Worm (Caenorhabditis elegans) whole organism, young adult: ENCODE measurements around the gene ugt-53.

Experiments
- B0019.2 ChIP-seq: fragments of 200-800 bp; sonication (Bioruptor generic); conservative IDR thresholded peaks from 2 replicates; pipeline ENCODE4 v1.3.6; 2022; ENCODE audit warnings: missing genetic modification reagents, missing genetic modification characterization, missing compliant biosample characterization
- B0035.1 ChIP-seq: sonication (generic microtip); optimal IDR thresholded peaks from 2 replicates; lab custom pipeline; 2016; ENCODE audit warnings: missing genetic modification characterization, mild to moderate bottlenecking, missing compliant biosample characterization, missing genotype, missing genetic modification reagents
- B0336.3 ChIP-seq: fragments of 200-800 bp; sonication (Bioruptor generic); IDR thresholded peaks from 2 replicates; pipeline ENCODE4 v1.3.6; 2022; ENCODE audit warnings: missing genetic modification characterization, missing compliant biosample characterization
- F10E7.11 ChIP-seq: sonication (generic microtip); optimal IDR thresholded peaks from 2 replicates; lab custom pipeline; 2017; ENCODE audit warnings: mild to moderate bottlenecking, missing genetic modification characterization, moderate library complexity, missing compliant biosample characterization
- F23B12.7 ChIP-seq: sonication (generic microtip); optimal IDR thresholded peaks from 2 replicates; lab custom pipeline; 2017; ENCODE audit warnings: missing genetic modification characterization, mild to moderate bottlenecking, missing compliant biosample characterization, antibody characterized with exemption, moderate library complexity; ENCODE audit not compliant: insufficient read depth
- F33H1.4 ChIP-seq: fragments of 200-800 bp; sonication (Bioruptor generic); IDR thresholded peaks from 2 replicates; pipeline ENCODE4 v1.3.6; 2022; ENCODE audit warnings: missing genetic modification reagents, missing genetic modification characterization, missing compliant biosample characterization
- K11D2.4 ChIP-seq: fragments of 200-800 bp; sonication (Bioruptor generic); IDR thresholded peaks from 2 replicates; pipeline ENCODE4 v1.3.6; 2022; ENCODE audit warnings: missing genetic modification reagents, missing genetic modification characterization, missing compliant biosample characterization
- K12H6.12 ChIP-seq: fragments of 200-800 bp; sonication (Bioruptor generic); optimal IDR thresholded peaks from 2 replicates; lab custom pipeline; 2018; ENCODE audit warnings: mild to moderate bottlenecking, missing genetic modification characterization, missing compliant biosample characterization
- Y53F4B.3 ChIP-seq: fragments of 200-800 bp; sonication (Bioruptor generic); IDR thresholded peaks from 2 replicates; pipeline ENCODE4 v1.3.6; 2022; ENCODE audit warnings: missing genetic modification reagents, missing genetic modification characterization, missing compliant biosample characterization
- Y79H2A.3 ChIP-seq: fragments of 200-800 bp; sonication (Bioruptor generic); conservative IDR thresholded peaks from 2 replicates; pipeline ENCODE4 v1.3.6; 2022; ENCODE audit warnings: missing genetic modification reagents, missing genetic modification characterization, missing compliant biosample characterization
- aptf-3 ChIP-seq: fragments of 200-800 bp; sonication (Bioruptor generic); IDR thresholded peaks from 2 replicates; pipeline ENCODE4 v1.3.6; 2022; ENCODE audit warnings: missing genetic modification characterization, missing compliant biosample characterization
- athp-1 ChIP-seq: sonication (generic microtip); optimal IDR thresholded peaks from 2 replicates; lab custom pipeline; 2017; ENCODE audit warnings: mild to moderate bottlenecking, missing genetic modification characterization, missing compliant biosample characterization
- attf-5 ChIP-seq: fragments of 200-800 bp; sonication (Bioruptor generic); optimal IDR thresholded peaks from 2 replicates; lab custom pipeline; 2018; ENCODE audit warnings: mild to moderate bottlenecking, missing genetic modification characterization, missing compliant biosample characterization
- bed-1 ChIP-seq: fragments of 200-800 bp; sonication (Bioruptor generic); IDR thresholded peaks from 2 replicates; pipeline ENCODE4 v1.3.6; 2022; ENCODE audit warnings: missing genetic modification reagents, missing genetic modification characterization, missing compliant biosample characterization
- ceh-27 ChIP-seq: fragments of 200-800 bp; sonication (Bioruptor generic); optimal IDR thresholded peaks from 2 replicates; lab custom pipeline; 2018; ENCODE audit warnings: mild to moderate bottlenecking, missing genetic modification characterization, moderate library complexity, missing compliant biosample characterization
- ceh-40 ChIP-seq: fragments of 200-800 bp; sonication (Bioruptor generic); IDR thresholded peaks from 2 replicates; pipeline ENCODE4 v1.3.6; 2022; ENCODE audit warnings: missing genetic modification characterization, missing compliant biosample characterization
- ceh-58 ChIP-seq: fragments of 200-800 bp; sonication (Bioruptor generic); IDR thresholded peaks from 2 replicates; pipeline ENCODE4 v1.3.6; 2022; ENCODE audit warnings: missing genetic modification characterization, missing compliant biosample characterization
- ceh-79 ChIP-seq: sonication (generic microtip); optimal IDR thresholded peaks from 2 replicates; lab custom pipeline; 2017; ENCODE audit warnings: mild to moderate bottlenecking, missing genetic modification characterization, missing compliant biosample characterization
- efl-1 ChIP-seq: fragments of 150-350 bp; optimal IDR thresholded peaks from 2 replicates; lab custom pipeline; 2014; ENCODE audit warnings: missing biosample characterization, missing genetic modification reagents, missing genetic modification characterization
- egrh-3 ChIP-seq: fragments of 200-800 bp; sonication (Bioruptor generic); IDR thresholded peaks from 2 replicates; pipeline ENCODE4 v1.3.6; 2022; ENCODE audit warnings: missing genetic modification reagents, missing genetic modification characterization, missing compliant biosample characterization
- ekl-4 ChIP-seq: fragments of 200-800 bp; sonication (Bioruptor generic); IDR thresholded peaks from 2 replicates; pipeline ENCODE4 v1.3.6; 2022; ENCODE audit warnings: missing genetic modification reagents, missing genetic modification characterization, missing compliant biosample characterization
- hrde-1 ChIP-seq: sonication (generic microtip); optimal IDR thresholded peaks from 2 replicates; lab custom pipeline; 2016; ENCODE audit warnings: missing genetic modification characterization, mild to moderate bottlenecking, missing compliant biosample characterization, moderate library complexity, missing genotype, missing genetic modification reagents, borderline replicate concordance
- lin-26 ChIP-seq: fragments of 200-800 bp; sonication (Bioruptor generic); IDR thresholded peaks from 2 replicates; pipeline ENCODE4 v1.3.6; 2022; ENCODE audit warnings: missing genetic modification reagents, missing genetic modification characterization, missing compliant biosample characterization
- lin-40 ChIP-seq: sonication (generic microtip); optimal IDR thresholded peaks from 2 replicates; lab custom pipeline; 2016; ENCODE audit warnings: missing genetic modification characterization, mild to moderate bottlenecking, missing compliant biosample characterization, missing genotype, missing genetic modification reagents
- lin-54 ChIP-seq: fragments of 200-800 bp; sonication (Bioruptor generic); optimal IDR thresholded peaks from 2 replicates; lab custom pipeline; 2018; ENCODE audit warnings: mild to moderate bottlenecking, missing genetic modification characterization, missing compliant biosample characterization
- lir-1 ChIP-seq: fragments of 200-800 bp; sonication (Bioruptor generic); conservative IDR thresholded peaks from 2 replicates; pipeline ENCODE4 v1.3.6; 2022; ENCODE audit warnings: missing genetic modification reagents, missing genetic modification characterization, missing compliant biosample characterization
- lsl-1 ChIP-seq: fragments of 200-800 bp; sonication (Bioruptor generic); optimal IDR thresholded peaks from 2 replicates; lab custom pipeline; 2018; ENCODE audit warnings: mild to moderate bottlenecking, missing genetic modification characterization, moderate library complexity, missing compliant biosample characterization
- lsy-27 ChIP-seq: sonication (generic microtip); optimal IDR thresholded peaks from 2 replicates; lab custom pipeline; 2017; ENCODE audit warnings: missing genetic modification characterization, mild to moderate bottlenecking, missing compliant biosample characterization, antibody characterized with exemption, missing genotype, borderline replicate concordance; ENCODE audit not compliant: insufficient read depth
- madf-10 ChIP-seq: sonication (generic microtip); optimal IDR thresholded peaks from 2 replicates; lab custom pipeline; 2016; ENCODE audit warnings: mild to moderate bottlenecking, missing genetic modification characterization, missing compliant biosample characterization
- mcd-1 ChIP-seq: fragments of 200-800 bp; sonication (Bioruptor generic); IDR thresholded peaks from 2 replicates; pipeline ENCODE4 v1.3.6; 2022; ENCODE audit warnings: missing genetic modification reagents, missing genetic modification characterization, missing compliant biosample characterization
- nfya-2 ChIP-seq: fragments of 200-800 bp; sonication (Bioruptor generic); IDR thresholded peaks from 2 replicates; pipeline ENCODE4 v1.3.6; 2022; ENCODE audit warnings: missing genetic modification reagents, missing genetic modification characterization, missing compliant biosample characterization
- nhr-179 ChIP-seq: sonication (generic microtip); optimal IDR thresholded peaks from 2 replicates; lab custom pipeline; 2016; ENCODE audit warnings: mild to moderate bottlenecking, missing genetic modification characterization, missing compliant biosample characterization
- pha-4 ChIP-seq: fragments of 150-350 bp; sonication (generic microtip); optimal IDR thresholded peaks from 2 replicates; lab custom pipeline; 2014; ENCODE audit warnings: missing biosample characterization, missing genetic modification reagents, missing genetic modification characterization
- rec-8 ChIP-seq, 2 experiments: sonication (generic microtip); optimal IDR thresholded peaks; 2 replicates each; lab custom pipeline; 2016; ENCODE audit warnings: mild to moderate bottlenecking in 2 of 2, missing genetic modification characterization in 2 of 2, missing genetic modification reagents in 2 of 2, missing genotype in 2 of 2, missing biosample characterization in 1 of 2, missing compliant biosample characterization in 1 of 2, moderate library complexity in 1 of 2
- snpc-1.3 ChIP-seq: sonication (generic microtip); optimal IDR thresholded peaks from 2 replicates; lab custom pipeline; 2017; ENCODE audit warnings: missing genetic modification characterization, mild to moderate bottlenecking, missing compliant biosample characterization, antibody characterized with exemption, moderate library complexity, missing genotype, missing genetic modification reagents; ENCODE audit not compliant: insufficient read depth
- somi-1 ChIP-seq: fragments of 200-800 bp; sonication (Bioruptor generic); optimal IDR thresholded peaks from 2 replicates; lab custom pipeline; 2018; ENCODE audit warnings: mild to moderate bottlenecking, missing genetic modification characterization, missing compliant biosample characterization
- tbp1 ChIP-seq: fragments of 200-800 bp; sonication (Bioruptor generic); optimal IDR thresholded peaks from 2 replicates; lab custom pipeline; 2018; ENCODE audit warnings: mild to moderate bottlenecking, missing genetic modification characterization, missing compliant biosample characterization
- unc-62 ChIP-seq: fragments of 150-350 bp; optimal IDR thresholded peaks from 2 replicates; lab custom pipeline; 2014; ENCODE audit warnings: missing biosample characterization, missing genetic modification reagents, missing genetic modification characterization
- ztf-18 ChIP-seq: sonication (generic microtip); optimal IDR thresholded peaks from 2 replicates; lab custom pipeline; 2016; ENCODE audit warnings: missing genotype, mild to moderate bottlenecking, missing genetic modification characterization, missing compliant biosample characterization
- ztf-22 ChIP-seq: fragments of 200-800 bp; sonication (Bioruptor generic); optimal IDR thresholded peaks from 2 replicates; lab custom pipeline; 2018; ENCODE audit warnings: mild to moderate bottlenecking, missing genetic modification characterization, moderate library complexity, missing compliant biosample characterization
- ztf-25 ChIP-seq: fragments of 200-800 bp; sonication (Bioruptor generic); IDR thresholded peaks from 2 replicates; pipeline ENCODE4 v1.3.6; 2022; ENCODE audit warnings: missing genetic modification reagents, missing genetic modification characterization, missing compliant biosample characterization
- ztf-26 ChIP-seq: sonication (generic microtip); optimal IDR thresholded peaks from 2 replicates; lab custom pipeline; 2017; ENCODE audit warnings: missing genetic modification characterization, missing compliant biosample characterization
- ztf-3 ChIP-seq: fragments of 200-800 bp; sonication (Bioruptor generic); optimal IDR thresholded peaks from 2 replicates; lab custom pipeline; 2018; ENCODE audit warnings: mild to moderate bottlenecking, missing genetic modification characterization, missing compliant biosample characterization

ugt-53 gene

DNA sequence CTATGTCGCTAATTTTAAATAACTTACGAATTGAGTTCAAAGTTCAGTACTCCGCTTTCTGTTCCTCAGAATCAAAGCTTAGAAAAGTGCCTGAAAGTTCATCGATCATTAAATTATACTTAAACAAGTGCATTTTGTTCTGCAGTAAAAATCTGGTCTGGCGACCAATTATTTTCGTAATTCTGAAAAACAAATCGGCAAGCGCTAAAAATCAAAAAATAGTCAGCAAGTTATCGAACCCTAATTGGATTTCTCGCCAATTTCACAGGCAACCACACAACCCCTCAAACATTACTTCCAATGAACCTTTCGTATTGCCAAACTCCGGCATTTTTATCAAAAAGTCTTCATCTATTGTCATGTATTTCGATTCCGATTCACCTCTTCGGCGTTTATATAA, 13.9 kb downstream of the ugt-53 start, which contains the start of gene srh-272:
srh-272 (plus strand) TSS at position 301 of the 400 bp plus-strand sequence.
- no peak for TF ChIP-seq nhr-179 (tag; lab: Kevin White, UChicago)
- TF ChIP-seq ceh-58 (GFP tag; lab: Robert Waterston, UW), result no peak
- TF ChIP-seq ztf-26 (tag; lab: Kevin White, UChicago), result no peak
- TF ChIP-seq snpc-1.3 (tag; lab: Kevin White, UChicago), result no peak
- no peak for TF ChIP-seq efl-1 (GFP tag; lab: Kevin White, UChicago)
- TF ChIP-seq F23B12.7 (tag; lab: Kevin White, UChicago), result no peak
- TF ChIP-seq attf-5 (GFP tag; lab: Kevin White, UChicago), result no peak
- no peak for TF ChIP-seq K11D2.4 (GFP tag; lab: Robert Waterston, UW)
- no peak for TF ChIP-seq ztf-22 (GFP tag; lab: Kevin White, UChicago)
- TF ChIP-seq ceh-40 (GFP tag; lab: Robert Waterston, UW), result no peak
- no peak for TF ChIP-seq lin-26 (GFP tag; lab: Robert Waterston, UW)
- TF ChIP-seq unc-62 (GFP tag; lab: Kevin White, UChicago), result no peak
- no peak for TF ChIP-seq ceh-79 (tag; lab: Kevin White, UChicago)
- no peak for TF ChIP-seq bed-1 (GFP tag; lab: Robert Waterston, UW)

DNA sequence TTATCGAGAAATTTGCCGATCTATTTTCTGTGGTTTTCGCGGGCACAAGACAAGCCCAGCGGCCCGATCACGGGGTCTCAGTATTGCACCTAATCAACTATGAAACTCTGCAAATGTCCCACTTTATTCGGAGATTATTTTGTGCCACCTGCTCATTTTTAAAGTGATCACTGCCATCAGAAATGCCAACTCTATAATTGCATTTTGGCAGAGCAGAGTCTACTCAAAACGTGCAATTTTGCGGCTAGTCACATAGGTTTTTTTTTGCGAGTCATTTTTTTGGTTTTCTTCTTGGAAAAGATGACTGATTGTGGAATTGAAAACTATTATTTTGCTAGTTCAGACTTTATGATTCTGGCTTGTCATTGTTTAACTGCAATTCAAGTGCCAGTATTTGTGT, 15.8 kb downstream of the ugt-53 start, which contains the start of gene srh-240:
srh-240 (plus strand) TSS at position 301 of the 400 bp plus-strand sequence.
- TF ChIP-seq Y53F4B.3 (GFP tag; lab: Robert Waterston, UW), result no peak
- no peak for TF ChIP-seq lir-1 (GFP tag; lab: Robert Waterston, UW)
- TF ChIP-seq lsl-1, result no peak
- TF ChIP-seq pha-4 (tag; lab: Kevin White, UChicago), result no peak
- TF ChIP-seq mcd-1 (GFP tag; lab: Robert Waterston, UW), result no peak
- no peak for TF ChIP-seq lsy-27 (tag; lab: Kevin White, UChicago)
- TF ChIP-seq hrde-1, result no peak
- TF ChIP-seq madf-10 (tag; lab: Kevin White, UChicago), result no peak
- TF ChIP-seq lin-54 (GFP tag; lab: Kevin White, UChicago), result no peak
- no peak for TF ChIP-seq ztf-18
- TF ChIP-seq ztf-25 (GFP tag; lab: Robert Waterston, UW), result no peak
- no peak for TF ChIP-seq F33H1.4

- TF ChIP-seq nfya-2 (GFP tag; lab: Robert Waterston, UW), result no peak
- TF ChIP-seq ztf-25 (GFP tag; lab: Robert Waterston, UW), result no peak
- TF ChIP-seq somi-1 (GFP tag; lab: Kevin White, UChicago), result no peak
- no peak for TF ChIP-seq aptf-3
- TF ChIP-seq F10E7.11 (tag; lab: Kevin White, UChicago), result no peak
- no peak for TF ChIP-seq Y79H2A.3 (GFP tag; lab: Robert Waterston, UW)
- TF ChIP-seq nhr-179 (tag; lab: Kevin White, UChicago), result no peak
- no peak for TF ChIP-seq madf-10 (tag; lab: Kevin White, UChicago)
These were observed 20.4 kb downstream of the ugt-53 start, which contains the start of gene srh-241 for ce11 chrV:2869503-2869902. Gene srh-241 (minus strand): TSS chrV:2869603.

- TF ChIP-seq athp-1 (no peak), nfya-2 (GFP tag; lab: Robert Waterston, UW) (no peak), rec-8 (tag; optimal IDR thresholded peaks at IDR 0.05; lab: Kevin White, UChicago) (no peak), ztf-22 (GFP tag; lab: Kevin White, UChicago) (no peak), B0035.1 (tag; lab: Kevin White, UChicago) (no peak), K12H6.12 (tag; lab: Kevin White, UChicago) (no peak), egrh-3 (GFP tag; lab: Robert Waterston, UW) (no peak), madf-10 (tag; lab: Kevin White, UChicago) (no peak), bed-1 (GFP tag; lab: Robert Waterston, UW) (no peak), B0019.2 (no peak), B0336.3 (GFP tag; lab: Robert Waterston, UW) (no peak), snpc-1.3 (tag; lab: Kevin White, UChicago) (no peak), ceh-27 (GFP tag; lab: Kevin White, UChicago) (no peak), lin-40 (tag; lab: Kevin White, UChicago) (no peak), ekl-4 (GFP tag; lab: Robert Waterston, UW) (no peak), tbp1 (GFP tag; lab: Kevin White, UChicago) (no peak), mcd-1 (GFP tag; lab: Robert Waterston, UW) (no peak), ztf-3 (GFP tag; lab: Kevin White, UChicago) (no peak)
These were observed 21.0 kb downstream of the ugt-53 start, which contains the start of gene srh-243 for ce11 chrV:2870127-2870526. Gene srh-243 (plus strand): TSS chrV:2870427.
